Fruit fly (Drosophila melanogaster) whole organism, wandering third instar larva: ENCODE data around the gene BCAS2.

Experiments
- CG32264 ChIP-seq: fragments of 200-800 bp; sonication (Bioruptor generic); optimal IDR thresholded peaks from 2 replicates; lab custom pipeline; 2016; ENCODE audit warnings: missing biosample characterization, missing genetic modification characterization
- CG9705 ChIP-seq: fragments of 200-800 bp; sonication (Bioruptor generic); optimal IDR thresholded peaks from 2 replicates; lab custom pipeline; 2018; ENCODE audit warnings: missing biosample characterization, mild to moderate bottlenecking, missing genetic modification characterization
- CrebA ChIP-seq: fragments of 200-800 bp; sonication (Bioruptor generic); optimal IDR thresholded peaks from 2 replicates; lab custom pipeline; 2016; ENCODE audit warnings: missing biosample characterization, mild to moderate bottlenecking, missing genetic modification characterization, borderline replicate concordance
- Dfd ChIP-seq: fragments of >200 bp; optimal IDR thresholded peaks from 2 replicates; lab custom pipeline; 2017; ENCODE audit warnings: missing biosample characterization, missing genetic modification characterization
- GATAd ChIP-seq: sonication (Bioruptor generic); optimal IDR thresholded peaks from 2 replicates; lab custom pipeline; 2016; ENCODE audit warnings: missing biosample characterization, missing genetic modification characterization
- HLH106 ChIP-seq: fragments of 200-800 bp; optimal IDR thresholded peaks from 3 replicates; lab custom pipeline; 2019; ENCODE audit warnings: missing biosample characterization, mild to moderate bottlenecking, missing genetic modification characterization, moderate library complexity
- Hnf4 ChIP-seq: fragments of 200-800 bp; sonication (Bioruptor generic); optimal IDR thresholded peaks from 2 replicates; lab custom pipeline; 2016; ENCODE audit warnings: missing biosample characterization, mild to moderate bottlenecking, missing genetic modification characterization
- Hr78 ChIP-seq: fragments of >200 bp; optimal IDR thresholded peaks from 2 replicates; lab custom pipeline; 2017; ENCODE audit warnings: missing biosample characterization, missing genetic modification characterization
- Hr83 ChIP-seq: fragments of 200-300 bp; sonication (Bioruptor generic); optimal IDR thresholded peaks from 2 replicates; lab custom pipeline; 2016; ENCODE audit warnings: missing biosample characterization, mild to moderate bottlenecking, missing genetic modification characterization, moderate library complexity; ENCODE audit not compliant: poor library complexity, severe bottlenecking
- Mio ChIP-seq: sonication (Bioruptor generic); optimal IDR thresholded peaks from 2 replicates; lab custom pipeline; 2016; ENCODE audit warnings: missing biosample characterization, missing genetic modification characterization
- Myc ChIP-seq: fragments of >200 bp; optimal IDR thresholded peaks from 2 replicates; lab custom pipeline; 2017
- N ChIP-seq: fragments of >200 bp; optimal IDR thresholded peaks from 2 replicates; lab custom pipeline; 2018; ENCODE audit warnings: missing biosample characterization, missing external identifiers, missing genetic modification characterization
- OdsH ChIP-seq: fragments of 200-800 bp; sonication (Bioruptor generic); optimal IDR thresholded peaks from 2 replicates; lab custom pipeline; 2016; ENCODE audit warnings: missing biosample characterization, mild to moderate bottlenecking, missing genetic modification characterization
- Rel ChIP-seq, 2 experiments: fragments of 200-800 bp; sonication (Bioruptor generic) in 1 of 2; optimal IDR thresholded peaks; 2 replicates in 1 of 2; 3 replicates in 1 of 2; lab custom pipeline; 2016 to 2019; ENCODE audit warnings: mild to moderate bottlenecking in 2 of 2, missing biosample characterization in 2 of 2, missing genetic modification characterization in 2 of 2, moderate library complexity in 1 of 2
- Sp1 ChIP-seq: fragments of 200-800 bp; sonication (Bioruptor generic); optimal IDR thresholded peaks from 3 replicates; lab custom pipeline; 2019; ENCODE audit warnings: missing biosample characterization, mild to moderate bottlenecking, missing genetic modification characterization, moderate library complexity
- Vsx2 ChIP-seq: fragments of 200-300, 225-300 bp; sonication (Bioruptor generic); optimal IDR thresholded peaks from 2 replicates; lab custom pipeline; 2018; ENCODE audit warnings: missing biosample characterization, missing genetic modification characterization; ENCODE audit not compliant: partially characterized antibody
- br ChIP-seq: fragments of 200-800 bp; sonication (Bioruptor generic); optimal IDR thresholded peaks from 2 replicates; lab custom pipeline; 2016; ENCODE audit warnings: missing biosample characterization, missing genetic modification characterization
- dl ChIP-seq, 2 experiments: fragments of 175-275, 200-275 bp in 1 of 2; fragments of 200-275 bp in 1 of 2; sonication (Bioruptor generic); optimal IDR thresholded peaks; lab custom pipeline; 2018; ENCODE audit warnings: mild to moderate bottlenecking in 2 of 2, missing biosample characterization in 2 of 2, missing genetic modification characterization in 2 of 2, moderate library complexity in 2 of 2; ENCODE audit not compliant: partially characterized antibody in 2 of 2, insufficient read depth in 1 of 2
- dmrt93B ChIP-seq: fragments of 200-800 bp; sonication (Bioruptor generic); optimal IDR thresholded peaks from 2 replicates; lab custom pipeline; 2018; ENCODE audit warnings: missing biosample characterization, mild to moderate bottlenecking, missing genetic modification characterization
- dsf ChIP-seq: sonication (Bioruptor generic); optimal IDR thresholded peaks from 2 replicates; lab custom pipeline; 2016; ENCODE audit warnings: missing biosample characterization, missing genetic modification characterization, borderline replicate concordance
- ey ChIP-seq: fragments of 200-800 bp; sonication (Bioruptor generic); optimal IDR thresholded peaks from 2 replicates; lab custom pipeline; 2016; ENCODE audit warnings: missing biosample characterization, missing genetic modification characterization
- foxo ChIP-seq, 2 experiments: fragments of 200-800 bp; sonication (Bioruptor generic); optimal IDR thresholded peaks; 2 replicates in 1 of 2; 3 replicates in 1 of 2; lab custom pipeline; 2016 to 2017; ENCODE audit warnings: missing biosample characterization in 2 of 2, missing genetic modification characterization in 2 of 2
- fru ChIP-seq: fragments of 200-800 bp; sonication (Bioruptor generic); optimal IDR thresholded peaks from 3 replicates; lab custom pipeline; 2016; ENCODE audit warnings: missing biosample characterization, mild to moderate bottlenecking, missing genetic modification characterization
- h ChIP-seq: fragments of 200-800 bp; sonication (Bioruptor generic); optimal IDR thresholded peaks from 3 replicates; lab custom pipeline; 2016; ENCODE audit warnings: missing biosample characterization, mild to moderate bottlenecking, missing genetic modification characterization
- jim ChIP-seq: fragments of 175-275, 200-325 bp; sonication (Bioruptor generic); optimal IDR thresholded peaks from 2 replicates; lab custom pipeline; 2016; ENCODE audit warnings: missing biosample characterization, mild to moderate bottlenecking, missing genetic modification characterization
- lola ChIP-seq: fragments of >200 bp; optimal IDR thresholded peaks from 2 replicates; lab custom pipeline; 2017; ENCODE audit warnings: missing biosample characterization, missing genetic modification characterization
- pan ChIP-seq: fragments of >200 bp; optimal IDR thresholded peaks from 2 replicates; lab custom pipeline; 2017
- psq ChIP-seq: fragments of 200-800 bp; sonication (Bioruptor generic); optimal IDR thresholded peaks from 3 replicates; lab custom pipeline; 2017; ENCODE audit warnings: missing biosample characterization, mild to moderate bottlenecking, missing genetic modification characterization, moderate library complexity
- rgr ChIP-seq: fragments of 200-800 bp; sonication (Bioruptor generic); optimal IDR thresholded peaks from 3 replicates; lab custom pipeline; 2016; ENCODE audit warnings: missing biosample characterization, mild to moderate bottlenecking, missing genetic modification characterization
- sage ChIP-seq: fragments of 200-800 bp; sonication (Bioruptor generic); optimal IDR thresholded peaks from 2 replicates; lab custom pipeline; 2016; ENCODE audit warnings: missing biosample characterization, mild to moderate bottlenecking, missing genetic modification characterization
- tai ChIP-seq: sonication (Bioruptor generic); optimal IDR thresholded peaks from 2 replicates; lab custom pipeline; 2016; ENCODE audit warnings: missing biosample characterization, missing genetic modification characterization
- usp ChIP-seq: fragments of >200 bp; optimal IDR thresholded peaks from 2 replicates; lab custom pipeline; 2017; ENCODE audit warnings: missing biosample characterization, missing genetic modification characterization
- woc ChIP-seq: sonication (Bioruptor generic); optimal IDR thresholded peaks from 2 replicates; lab custom pipeline; 2016; ENCODE audit warnings: missing biosample characterization, mild to moderate bottlenecking, missing genetic modification characterization

BCAS2 gene

DNA sequence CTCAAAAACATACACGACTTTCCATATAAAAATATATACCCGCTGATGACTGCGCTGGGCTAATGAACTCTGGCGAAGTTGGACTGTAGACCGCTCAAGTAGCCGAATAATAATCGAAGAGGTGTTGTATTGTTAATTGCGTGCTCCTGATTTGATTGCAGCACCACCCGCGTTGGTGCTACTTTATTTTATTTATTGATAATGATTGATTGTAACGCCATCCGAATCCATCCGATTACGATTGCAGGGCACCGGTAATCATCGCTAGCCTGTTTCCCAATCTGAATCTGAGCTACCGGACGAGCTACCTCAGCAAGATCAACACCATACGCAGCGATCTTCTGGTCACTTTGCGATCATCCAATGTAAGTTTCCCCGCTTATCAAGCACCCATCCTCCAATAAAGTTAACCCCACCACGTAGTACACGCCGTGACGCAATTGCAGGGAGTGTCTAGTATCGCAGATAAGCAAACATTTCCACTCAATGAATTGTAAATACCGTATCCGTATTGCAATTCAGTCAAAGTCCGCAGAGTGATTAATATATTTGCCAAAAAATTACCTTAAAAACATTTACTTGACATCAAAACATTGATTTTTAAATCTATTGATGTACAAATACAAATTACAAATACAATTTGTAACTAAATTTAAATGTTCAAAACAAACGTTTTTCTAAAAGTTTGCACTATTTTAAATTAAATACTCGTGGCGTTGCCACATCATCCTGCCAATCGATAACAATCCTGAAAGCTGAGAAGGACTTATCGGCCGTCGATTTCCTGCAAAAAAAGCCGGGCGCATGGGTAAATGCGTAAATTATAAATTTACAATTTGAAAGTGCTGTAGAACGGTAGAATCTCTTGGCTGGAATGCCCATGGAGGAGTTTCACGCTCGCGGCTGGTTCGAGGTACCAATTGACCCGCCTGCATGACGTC lies 7.1 kb upstream of the BCAS2 start:
- TF ChIP-seq dsf (GFP tag; lab: Kevin White, UChicago) (no peak), lola (GFP tag; lab: Kevin White, UChicago) (no peak), dmrt93B (GFP tag; lab: Kevin White, UChicago) (no peak), h (peak; percentile 58), Rel (GFP tag; optimal IDR thresholded peaks at IDR 0.05; lab: Kevin White, UChicago) (no peak), Rel (tag; optimal IDR thresholded peaks at IDR 0.05; lab: Kevin White, UChicago) (peak; percentile 21), N (GFP tag; lab: Kevin White, UChicago) (no peak), GATAd (GFP tag; lab: Kevin White, UChicago) (no peak), Hnf4 (GFP tag; lab: Kevin White, UChicago) (peak; percentile 61), Vsx2 (GFP tag; lab: Kevin White, UChicago) (no peak)

DNA sequence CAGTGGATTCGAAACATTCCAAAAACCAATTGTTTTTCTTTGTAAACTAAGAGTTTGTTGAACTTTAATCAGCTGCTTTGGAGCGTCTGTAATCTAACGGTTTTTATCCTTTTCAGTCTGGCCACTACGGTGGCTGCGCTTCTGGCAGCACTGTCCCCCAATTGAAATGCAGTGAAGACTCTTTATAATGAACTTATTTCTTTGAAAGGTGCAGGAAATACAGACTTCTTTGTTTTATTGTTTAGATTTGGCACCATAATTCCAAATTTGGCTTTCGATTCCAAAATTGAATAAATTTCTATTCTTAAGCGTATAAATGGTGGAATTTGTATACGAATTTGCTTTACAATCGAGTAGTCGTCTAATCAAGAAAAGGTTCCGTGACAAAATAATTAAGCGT lies 6.0 kb upstream of the BCAS2 start, which contains the start of gene nenya:
Gene nenya (minus strand): TSS at position 35 of the 400 bp plus-strand sequence.
- TF ChIP-seq tai (GFP tag; lab: Kevin White, UChicago) (no peak), ey (no peak)

DNA sequence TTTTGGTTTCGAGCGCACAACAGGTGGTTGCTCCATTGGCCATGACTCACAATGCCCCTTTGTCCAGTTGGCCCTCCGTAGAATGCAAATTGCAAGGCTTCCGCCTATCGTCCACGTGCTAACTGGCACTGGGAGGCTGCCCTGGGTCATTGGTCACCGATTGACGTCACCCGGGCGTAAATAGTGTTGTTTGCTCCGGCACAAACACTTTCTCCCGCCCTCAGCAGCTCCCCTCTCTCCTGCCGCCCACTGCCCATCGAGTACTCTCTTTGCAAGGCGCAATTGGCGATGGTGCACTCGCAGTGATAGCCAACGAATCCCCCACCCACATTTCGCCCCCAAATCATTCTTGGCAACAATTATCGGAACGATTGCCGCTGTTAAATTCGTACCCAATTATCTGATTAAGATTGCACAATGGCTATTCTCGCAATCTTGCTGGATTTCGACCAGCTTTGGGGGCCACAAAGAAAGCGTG lies 4.6 kb upstream of the BCAS2 start:
- peak; percentile 74 for TF ChIP-seq h
- no peak for TF ChIP-seq dmrt93B (GFP tag; lab: Kevin White, UChicago)
- no peak for TF ChIP-seq Rel (GFP tag; optimal IDR thresholded peaks at IDR 0.05; lab: Kevin White, UChicago)
- peak; percentile 24 for TF ChIP-seq Rel (tag; optimal IDR thresholded peaks at IDR 0.05; lab: Kevin White, UChicago)
- TF ChIP-seq, all 38 proteins: peak for 2

DNA sequence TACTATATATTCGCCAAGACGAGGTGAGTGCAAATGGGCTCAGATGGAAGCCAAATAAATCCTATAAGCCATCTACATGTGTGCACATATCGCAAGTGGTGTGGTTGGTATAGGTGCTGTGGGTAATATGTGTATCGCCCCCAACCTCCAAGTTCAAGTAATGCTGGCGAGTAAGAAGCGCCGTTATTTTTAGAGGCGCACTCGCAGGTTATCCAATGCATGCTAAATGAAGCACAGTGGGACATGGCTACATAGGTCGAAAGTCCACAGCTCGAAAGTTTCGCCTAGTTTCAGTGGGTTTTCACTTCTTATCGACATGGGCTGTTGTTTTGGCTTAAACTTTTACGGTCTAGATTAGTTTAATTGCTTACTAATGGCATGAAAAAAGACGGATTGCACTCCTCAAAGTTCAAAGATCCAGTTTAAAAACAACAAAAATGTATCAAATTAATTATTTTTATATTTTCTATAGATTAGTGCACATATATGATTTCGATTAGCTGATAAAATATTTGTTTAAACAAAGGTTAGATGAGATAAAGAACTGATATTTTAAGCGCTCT lies 3.9 kb upstream of the BCAS2 start:
- TF ChIP-seq OdsH (GFP tag; lab: Kevin White, UChicago) (no peak), jim (GFP tag; lab: Kevin White, UChicago) (no peak), h (no peak), psq (GFP tag; lab: Kevin White, UChicago) (peak; percentile 7), woc (GFP tag; lab: Kevin White, UChicago) (no peak), usp (GFP tag; lab: Kevin White, UChicago) (no peak), fru (GFP tag; lab: Kevin White, UChicago) (no peak), Hnf4 (GFP tag; lab: Kevin White, UChicago) (no peak), foxo (GFP tag; optimal IDR thresholded peaks at IDR 0.05; lab: Kevin White, UChicago) (peak in 1 of 2 experiments; percentile 27), ey (no peak), Hr83 (GFP tag; lab: Kevin White, UChicago) (no peak), br (GFP tag; lab: Kevin White, UChicago) (no peak), pan (no peak), Myc (lab: Kevin White, UChicago) (no peak), Rel (GFP tag; optimal IDR thresholded peaks at IDR 0.05; lab: Kevin White, UChicago) (no peak), Rel (tag; optimal IDR thresholded peaks at IDR 0.05; lab: Kevin White, UChicago) (no peak), HLH106 (tag; lab: Kevin White, UChicago) (peak; percentile 10), CG9705 (no peak), N (GFP tag; lab: Kevin White, UChicago) (no peak), GATAd (GFP tag; lab: Kevin White, UChicago) (no peak), sage (GFP tag; lab: Kevin White, UChicago) (no peak)

DNA sequence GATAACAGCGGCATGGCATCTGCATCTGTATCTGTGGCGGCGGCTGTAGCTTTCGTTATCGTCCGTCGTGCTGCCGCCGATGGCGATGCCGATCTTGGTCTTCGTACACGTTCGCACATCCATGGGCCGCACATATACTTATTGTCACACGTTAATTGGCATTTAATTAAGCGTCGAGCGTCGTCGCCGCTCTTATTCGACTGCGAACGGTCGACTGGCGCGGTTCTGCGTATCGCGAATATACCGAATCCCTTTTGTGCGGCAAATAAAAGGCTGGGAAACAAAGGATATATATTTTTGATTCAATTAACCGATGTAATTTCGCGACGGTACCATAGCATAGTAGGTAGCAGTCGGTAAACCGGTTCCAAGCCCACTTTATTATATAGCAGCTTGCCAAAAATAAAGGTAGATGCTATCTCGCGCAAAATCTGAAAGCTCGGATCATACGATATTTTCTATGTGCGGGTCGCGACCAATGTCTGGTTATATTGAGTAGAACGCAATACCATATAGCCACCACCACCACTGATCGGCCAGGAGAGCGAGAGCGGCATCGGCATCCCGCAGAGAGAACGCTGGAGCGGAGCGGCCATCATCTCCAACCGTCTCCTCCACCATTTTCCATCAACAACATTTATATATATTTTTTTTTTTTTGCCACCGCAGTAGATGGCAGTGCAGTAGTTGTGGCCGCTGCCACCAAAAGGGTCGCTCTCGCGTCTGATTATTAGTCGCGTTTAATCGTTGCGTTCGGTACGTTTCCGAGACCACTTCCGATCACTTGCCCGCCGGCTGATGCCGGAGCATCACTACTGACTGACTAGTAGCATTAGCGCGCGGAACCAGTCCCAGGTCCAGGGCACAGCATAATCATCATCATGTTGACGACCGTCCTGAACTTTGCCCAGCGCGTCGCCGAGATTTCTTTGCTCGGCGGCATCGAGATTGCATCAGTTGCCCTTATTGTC lies 3.1 kb upstream of the BCAS2 start, which contains the start of gene mino:
Gene mino (plus strand): TSS at position 192 of the 971 bp plus-strand sequence.
- TF ChIP-seq lola (GFP tag; lab: Kevin White, UChicago) = no peak
- TF ChIP-seq Mio (GFP tag; lab: Kevin White, UChicago) = no peak
- peak; percentile 30 for TF ChIP-seq br (GFP tag; lab: Kevin White, UChicago)
- TF ChIP-seq CG32264 = no peak
- TF ChIP-seq Vsx2 (GFP tag; lab: Kevin White, UChicago) = no peak
- TF ChIP-seq Hr78 = no peak
- no peak for TF ChIP-seq jim (GFP tag; lab: Kevin White, UChicago)
- no peak for TF ChIP-seq N (GFP tag; lab: Kevin White, UChicago)
- TF ChIP-seq Dfd (GFP tag; lab: Kevin White, UChicago) = no peak
- TF ChIP-seq OdsH (GFP tag; lab: Kevin White, UChicago) = peak; percentile 42
- TF ChIP-seq CrebA (GFP tag; lab: Kevin White, UChicago) = no peak
- no peak for TF ChIP-seq Rel (GFP tag; optimal IDR thresholded peaks at IDR 0.05; lab: Kevin White, UChicago)
- TF ChIP-seq Rel (tag; optimal IDR thresholded peaks at IDR 0.05; lab: Kevin White, UChicago) = peak; percentile 63
- TF ChIP-seq rgr = peak; percentile 38
- peak; percentile 5 for TF ChIP-seq sage (GFP tag; lab: Kevin White, UChicago)
- peak; percentile 48 for TF ChIP-seq Sp1
- TF ChIP-seq dsf (GFP tag; lab: Kevin White, UChicago) = no peak
- TF ChIP-seq Hr83 (GFP tag; lab: Kevin White, UChicago) = peak; percentile 38
- TF ChIP-seq dl (GFP tag; optimal IDR thresholded peaks at IDR 0.05; lab: Kevin White, UChicago; ENCODE audit: insufficient read depth in 1 of 2, partially characterized antibody in 2 of 2) = peak; percentile 35 to 80
